Worm (Caenorhabditis elegans) whole organism, late embryonic: ENCODE results near the gene nhr-90.

Source experiments
- C08G9.2 ChIP-seq: sonication (generic microtip); optimal IDR thresholded peaks from 2 replicates; lab custom pipeline; 2016; ENCODE audit warnings: mild to moderate bottlenecking, missing genetic modification characterization, moderate library complexity, missing compliant biosample characterization
- K02D7.2 ChIP-seq: sonication (generic microtip); optimal IDR thresholded peaks from 2 replicates; lab custom pipeline; 2017; ENCODE audit warnings: mild to moderate bottlenecking, missing genetic modification characterization, missing compliant biosample characterization
- K09A11.1 ChIP-seq: sonication (generic microtip); optimal IDR thresholded peaks from 2 replicates; lab custom pipeline; 2017; ENCODE audit warnings: antibody characterized with exemption, mild to moderate bottlenecking, missing genetic modification characterization, missing compliant biosample characterization; ENCODE audit not compliant: insufficient read depth
- T23F11.4 ChIP-seq: fragments of 200-800 bp; sonication (Bioruptor generic); optimal IDR thresholded peaks from 2 replicates; lab custom pipeline; 2018; ENCODE audit warnings: mild to moderate bottlenecking, missing genetic modification characterization, missing compliant biosample characterization
- Y22D7AL.16 ChIP-seq: sonication (generic microtip); optimal IDR thresholded peaks from 2 replicates; lab custom pipeline; 2016; ENCODE audit warnings: missing genetic modification characterization, missing compliant biosample characterization
- ama-1 ChIP-seq: fragments of 150-350 bp; optimal IDR thresholded peaks from 2 replicates; lab custom pipeline; 2014
- ceh-18 ChIP-seq: sonication (generic microtip); optimal IDR thresholded peaks from 2 replicates; lab custom pipeline; 2016; ENCODE audit warnings: missing genetic modification characterization, missing compliant biosample characterization
- ceh-30 ChIP-seq: fragments of 150-350 bp; optimal IDR thresholded peaks from 2 replicates; lab custom pipeline; 2014; ENCODE audit warnings: missing biosample characterization, missing genetic modification characterization
- ceh-45 ChIP-seq: fragments of 200-800 bp; sonication (Bioruptor generic); IDR thresholded peaks from 2 replicates; pipeline ENCODE4 v1.3.6; 2022; ENCODE audit warnings: missing genetic modification reagents, missing genetic modification characterization, missing compliant biosample characterization
- ceh-48 ChIP-seq: sonication (generic microtip); optimal IDR thresholded peaks from 2 replicates; lab custom pipeline; 2016; ENCODE audit warnings: missing genetic modification characterization, inconsistent platforms, missing compliant biosample characterization
- ceh-6 ChIP-seq: fragments of 200-800 bp; sonication (Bioruptor generic); optimal IDR thresholded peaks from 2 replicates; lab custom pipeline; 2018; ENCODE audit warnings: mild to moderate bottlenecking, missing genetic modification characterization, missing compliant biosample characterization
- che-1 ChIP-seq: sonication (generic microtip); optimal IDR thresholded peaks from 2 replicates; lab custom pipeline; 2016; ENCODE audit warnings: mild to moderate bottlenecking, missing genetic modification characterization, missing compliant biosample characterization
- dmd-4 ChIP-seq: sonication (generic microtip); optimal IDR thresholded peaks from 2 replicates; lab custom pipeline; 2016; ENCODE audit warnings: borderline replicate concordance, missing genetic modification characterization, missing compliant biosample characterization
- elt-4 ChIP-seq: sonication (generic microtip); optimal IDR thresholded peaks from 2 replicates; lab custom pipeline; 2016; ENCODE audit warnings: missing genetic modification characterization, missing compliant biosample characterization
- ets-4 ChIP-seq: sonication (generic microtip); optimal IDR thresholded peaks from 2 replicates; lab custom pipeline; 2016; ENCODE audit warnings: missing genetic modification characterization, missing compliant biosample characterization
- fax-1 ChIP-seq: sonication (generic microtip); optimal IDR thresholded peaks from 2 replicates; lab custom pipeline; 2016; ENCODE audit warnings: missing genotype, missing genetic modification characterization, missing compliant biosample characterization
- fkh-6 ChIP-seq: sonication (generic microtip); optimal IDR thresholded peaks from 2 replicates; lab custom pipeline; 2016; ENCODE audit warnings: missing genetic modification characterization, missing compliant biosample characterization
- hlh-13 ChIP-seq: fragments of 200-800 bp; sonication (Bioruptor generic); optimal IDR thresholded peaks from 2 replicates; lab custom pipeline; 2018; ENCODE audit warnings: mild to moderate bottlenecking, missing genetic modification characterization, missing compliant biosample characterization
- hlh-15 ChIP-seq: sonication (generic microtip); optimal IDR thresholded peaks from 2 replicates; lab custom pipeline; 2016; ENCODE audit warnings: missing genetic modification characterization, missing compliant biosample characterization
- hlh-30 ChIP-seq: sonication (generic microtip); optimal IDR thresholded peaks from 2 replicates; lab custom pipeline; 2017; ENCODE audit warnings: antibody characterized with exemption, missing genetic modification characterization, missing compliant biosample characterization; ENCODE audit not compliant: insufficient read depth
- hlh-8 ChIP-seq: sonication (generic microtip); optimal IDR thresholded peaks from 2 replicates; lab custom pipeline; 2016; ENCODE audit warnings: missing genotype, missing genetic modification characterization, missing compliant biosample characterization
- nhr-11 ChIP-seq: fragments of 150-350 bp; optimal IDR thresholded peaks from 2 replicates; lab custom pipeline; 2014; ENCODE audit warnings: missing biosample characterization, missing genetic modification characterization
- nhr-232 ChIP-seq: sonication (generic microtip); optimal IDR thresholded peaks from 2 replicates; lab custom pipeline; 2016; ENCODE audit warnings: missing genetic modification characterization, missing compliant biosample characterization
- pat-9 ChIP-seq: fragments of 200-800 bp; sonication (Bioruptor generic); optimal IDR thresholded peaks from 2 replicates; lab custom pipeline; 2018; ENCODE audit warnings: mild to moderate bottlenecking, missing genetic modification characterization, moderate library complexity, missing compliant biosample characterization
- pha-2 ChIP-seq: sonication (generic microtip); optimal IDR thresholded peaks from 2 replicates; lab custom pipeline; 2017; ENCODE audit warnings: mild to moderate bottlenecking, missing genetic modification characterization, missing compliant biosample characterization
- pha-4 ChIP-seq: fragments of 150-350 bp; optimal IDR thresholded peaks from 2 replicates; lab custom pipeline; 2018; ENCODE audit warnings: missing biosample characterization, missing genetic modification reagents, missing genetic modification characterization
- pros-1 ChIP-seq: fragments of 150-350 bp; optimal IDR thresholded peaks from 2 replicates; lab custom pipeline; 2014; ENCODE audit warnings: missing biosample characterization, missing genetic modification reagents, missing genetic modification characterization
- sox-2 ChIP-seq: fragments of 200-800 bp; sonication (Bioruptor generic); IDR thresholded peaks from 2 replicates; pipeline ENCODE4 v1.3.6; 2022; ENCODE audit warnings: missing genetic modification reagents, missing genetic modification characterization, missing compliant biosample characterization
- sox-4 ChIP-seq: sonication (generic microtip); optimal IDR thresholded peaks from 2 replicates; lab custom pipeline; 2017; ENCODE audit warnings: mild to moderate bottlenecking, missing genetic modification characterization, inconsistent platforms, missing compliant biosample characterization
- tbx-2 ChIP-seq: sonication (generic microtip); optimal IDR thresholded peaks from 2 replicates; lab custom pipeline; 2016; ENCODE audit warnings: missing genetic modification characterization, missing compliant biosample characterization
- tbx-7 ChIP-seq: sonication (generic microtip); optimal IDR thresholded peaks from 2 replicates; lab custom pipeline; 2016; ENCODE audit warnings: missing genotype, missing genetic modification characterization, missing compliant biosample characterization
- ttx-3 ChIP-seq: sonication (generic microtip); optimal IDR thresholded peaks from 2 replicates; lab custom pipeline; 2016; ENCODE audit warnings: missing genetic modification reagents, missing genetic modification characterization, missing compliant biosample characterization
- unc-3 ChIP-seq, 2 experiments: fragments of 200-800 bp in 1 of 2; sonication (Bioruptor generic) in 1 of 2; sonication (generic microtip) in 1 of 2; conservative IDR thresholded peaks in 1 of 2; optimal IDR thresholded peaks in 1 of 2; 2 replicates each; pipeline versions ENCODE4 v1.3.6 to Lab custom; 2016 to 2022; ENCODE audit warnings: missing compliant biosample characterization in 2 of 2, missing genetic modification characterization in 2 of 2, missing genetic modification reagents in 1 of 2
- unc-55 ChIP-seq: sonication (generic microtip); optimal IDR thresholded peaks from 2 replicates; lab custom pipeline; 2017; ENCODE audit warnings: missing biosample characterization, missing genetic modification reagents, missing genetic modification characterization
- unc-86 ChIP-seq: sonication (generic microtip); optimal IDR thresholded peaks from 2 replicates; lab custom pipeline; 2016; ENCODE audit warnings: missing genetic modification characterization, missing compliant biosample characterization
- zip-5 ChIP-seq: sonication (generic microtip); optimal IDR thresholded peaks from 2 replicates; lab custom pipeline; 2016; ENCODE audit warnings: missing genetic modification characterization, missing compliant biosample characterization
- ztf-16 ChIP-seq: sonication (generic microtip); optimal IDR thresholded peaks from 2 replicates; lab custom pipeline; 2017; ENCODE audit warnings: missing genetic modification characterization, missing compliant biosample characterization

nhr-90 gene

ce11 chrV:597823-598222, 12.5 kb upstream of the nhr-90 start:
- TF ChIP-seq K02D7.2 (tag; lab: Kevin White, UChicago) (no peak), che-1 (tag; lab: Kevin White, UChicago) (no peak), K09A11.1 (tag; lab: Kevin White, UChicago) (no peak)

ce11 chrV:598626-599025, 11.7 kb upstream of the nhr-90 start:
- TF ChIP-seq Y22D7AL.16 (tag; lab: Kevin White, UChicago) (no peak), C08G9.2 (no peak), tbx-7 (no peak), dmd-4 (tag; lab: Kevin White, UChicago) (no peak), unc-55 (no peak), K09A11.1 (tag; lab: Kevin White, UChicago) (no peak), hlh-30 (tag; lab: Kevin White, UChicago) (no peak)

ce11 chrV:599783-600182, 10.5 kb upstream of the nhr-90 start:
- no peak for TF ChIP-seq ceh-18 (tag; lab: Kevin White, UChicago)
- TF ChIP-seq pha-2 (tag; lab: Kevin White, UChicago) = no peak
- no peak for TF ChIP-seq nhr-11 (tag; lab: Kevin White, UChicago)
- no peak for TF ChIP-seq zip-5 (tag; lab: Kevin White, UChicago)
- TF ChIP-seq hlh-15 (tag; lab: Kevin White, UChicago) = no peak
- no peak for TF ChIP-seq ttx-3 (tag; lab: Kevin White, UChicago)
- TF ChIP-seq K02D7.2 (tag; lab: Kevin White, UChicago) = no peak
- no peak for TF ChIP-seq hlh-30 (tag; lab: Kevin White, UChicago)
- TF ChIP-seq, all 69 proteins: peak for 0

- TF ChIP-seq sox-2 (GFP tag; lab: Robert Waterston, UW) (no peak), unc-86 (tag; lab: Kevin White, UChicago) (no peak), ceh-48 (no peak), elt-4 (tag; lab: Kevin White, UChicago) (no peak), unc-55 (no peak), ama-1 (lab: Kevin White, UChicago) (no peak), tbx-2 (tag; lab: Kevin White, UChicago) (no peak), hlh-13 (GFP tag; lab: Kevin White, UChicago) (no peak), tbx-7 (no peak), zip-5 (tag; lab: Kevin White, UChicago) (no peak), fax-1 (tag; lab: Kevin White, UChicago) (no peak), nhr-232 (tag; lab: Kevin White, UChicago) (no peak), ztf-16 (tag; lab: Kevin White, UChicago) (no peak), pha-4 (tag; lab: Kevin White, UChicago) (no peak), hlh-8 (tag; lab: Kevin White, UChicago) (no peak)
- TF ChIP-seq, all 69 proteins: peak for 0
Observed at ce11 chrV:600231-600630, 10.1 kb upstream of the nhr-90 start, which contains the start of gene nhr-251. TSS of gene nhr-251 (plus strand) at chrV:600531.

ce11 chrV:604105-604504, 6.2 kb upstream of the nhr-90 start, which contains the start of gene srlf-37:
TSS of gene srlf-37 (minus strand) at chrV:604205.
- no peak for TF ChIP-seq sox-2 (GFP tag; lab: Robert Waterston, UW)
- no peak for TF ChIP-seq unc-3 (GFP tag; conservative IDR thresholded peaks at IDR 0.05; lab: Robert Waterston, UW)
- TF ChIP-seq unc-3 (tag; optimal IDR thresholded peaks at IDR 0.05; lab: Kevin White, UChicago) = no peak
- no peak for TF ChIP-seq ets-4
- no peak for TF ChIP-seq Y22D7AL.16 (tag; lab: Kevin White, UChicago)
- TF ChIP-seq tbx-2 (tag; lab: Kevin White, UChicago) = no peak
- no peak for TF ChIP-seq pros-1 (tag; lab: Kevin White, UChicago)
- no peak for TF ChIP-seq T23F11.4
- TF ChIP-seq ceh-45 (GFP tag; lab: Robert Waterston, UW) = no peak
- no peak for TF ChIP-seq ztf-16 (tag; lab: Kevin White, UChicago)
- no peak for TF ChIP-seq ceh-6 (GFP tag; lab: Kevin White, UChicago)
- no peak for TF ChIP-seq unc-55
- no peak for TF ChIP-seq zip-5 (tag; lab: Kevin White, UChicago)
- no peak for TF ChIP-seq ceh-30 (tag; lab: Kevin White, UChicago)
- TF ChIP-seq sox-4 (tag; lab: Kevin White, UChicago) = no peak
- no peak for TF ChIP-seq pat-9 (tag; lab: Kevin White, UChicago)
- no peak for TF ChIP-seq fkh-6 (tag; lab: Kevin White, UChicago)
- TF ChIP-seq, all 69 proteins: peak for 0
